Worm (Caenorhabditis elegans): Measurements from ENCODE around the gene F10E7.1.

The F10E7.1 gene

ce11 chrII:7099231-7099630, 27.3 kb upstream of the F10E7.1 start:
- TF ChIP-seq nhr-71 (tag; optimal IDR thresholded peaks at IDR 0.05) (peak; percentile 22), nhr-20 (tag; optimal IDR thresholded peaks at IDR 0.05) (no peak), nhr-90 (tag; optimal IDR thresholded peaks at IDR 0.05; ENCODE audit: poor library complexity) (peak; percentile 0)

- peak; percentile 10 for TF ChIP-seq nhr-71 (tag; optimal IDR thresholded peaks at IDR 0.05)
- no peak for TF ChIP-seq egl-27 (tag; optimal IDR thresholded peaks at IDR 0.05)
- no peak for TF ChIP-seq vab-15 (tag; optimal IDR thresholded peaks at IDR 0.05)
- no peak for TF ChIP-seq ztf-4 (tag; optimal IDR thresholded peaks at IDR 0.05)
Observed at ce11 chrII:7100838-7101237, 25.7 kb upstream of the F10E7.1 start, which contains the start of gene mmaa-1. mmaa-1 (minus strand) TSS chrII:7101165.

- TF ChIP-seq lin-35 (GFP tag; optimal IDR thresholded peaks at IDR 0.05), result no peak
- no peak for TF ChIP-seq pqm-1 (tag; optimal IDR thresholded peaks at IDR 0.05)
- no peak for TF ChIP-seq fkh-8 (tag; optimal IDR thresholded peaks at IDR 0.05)
- TF ChIP-seq nhr-71 (tag; optimal IDR thresholded peaks at IDR 0.05), result peak; percentile 21
- TF ChIP-seq lin-14 (GFP tag; optimal IDR thresholded peaks at IDR 0.05), result no peak
- TF ChIP-seq snu-23 (GFP tag; optimal IDR thresholded peaks at IDR 0.05), result peak; percentile 22
- TF ChIP-seq ztf-11 (tag; optimal IDR thresholded peaks at IDR 0.05), result no peak
- TF ChIP-seq blmp-1 (tag; optimal IDR thresholded peaks at IDR 0.05), result peak; percentile 17
- no peak for TF ChIP-seq mdl-1 (tag; optimal IDR thresholded peaks at IDR 0.05)
- TF ChIP-seq pag-3 (tag; optimal IDR thresholded peaks at IDR 0.05; ENCODE audit: borderline replicate concordance, insufficient read depth), result no peak
- TF ChIP-seq efl-3 (GFP tag; optimal IDR thresholded peaks at IDR 0.05), result no peak
- TF ChIP-seq vab-15 (tag; optimal IDR thresholded peaks at IDR 0.05), result no peak
- no peak for TF ChIP-seq sox-4 (tag; optimal IDR thresholded peaks at IDR 0.05)
- no peak for TF ChIP-seq ceh-8 (GFP tag; optimal IDR thresholded peaks at IDR 0.05)
- no peak for TF ChIP-seq ces-1 (GFP tag; optimal IDR thresholded peaks at IDR 0.05)
- no peak for TF ChIP-seq nhr-76 (tag; optimal IDR thresholded peaks at IDR 0.05)
- no peak for TF ChIP-seq fkh-10 (GFP tag; optimal IDR thresholded peaks at IDR 0.05)
- TF ChIP-seq swsn-7 (tag; optimal IDR thresholded peaks at IDR 0.05), result no peak
- no peak for TF ChIP-seq nhr-20 (tag; optimal IDR thresholded peaks at IDR 0.05)
Observed at ce11 chrII:7102288-7102687, 24.3 kb upstream of the F10E7.1 start.

- no peak for TF ChIP-seq ces-1 (GFP tag; optimal IDR thresholded peaks at IDR 0.05)
- no peak for TF ChIP-seq tbx-2 (tag; optimal IDR thresholded peaks at IDR 0.05)
- TF ChIP-seq ceh-82 (tag; optimal IDR thresholded peaks at IDR 0.05), result no peak
- TF ChIP-seq C16A3.4 (tag; optimal IDR thresholded peaks at IDR 0.05), result no peak
- TF ChIP-seq pax-3 (tag; optimal IDR thresholded peaks at IDR 0.05), result no peak
- TF ChIP-seq lir-3 (tag; optimal IDR thresholded peaks at IDR 0.05; ENCODE audit: poor library complexity), result no peak
- TF ChIP-seq dpl-1 (GFP tag; optimal IDR thresholded peaks at IDR 0.05), result no peak
Observed at ce11 chrII:7103111-7103510, 23.4 kb upstream of the F10E7.1 start.

ce11 chrII:7104794-7105613, 21.6 kb upstream of the F10E7.1 start, which contains the start of the genes farl-11 and rpl-33:
farl-11 (minus strand) TSS chrII:7105035.
rpl-33 (plus strand) TSS chrII:7105563.
- TF ChIP-seq nhr-11 (tag; optimal IDR thresholded peaks at IDR 0.05) (peak; percentile 39), ztf-4 (tag; optimal IDR thresholded peaks at IDR 0.05) (no peak), swsn-7 (tag; optimal IDR thresholded peaks at IDR 0.05) (peak; percentile 76), snpc-4 (tag; optimal IDR thresholded peaks at IDR 0.05) (peak; percentile 73), pax-3 (tag; optimal IDR thresholded peaks at IDR 0.05) (peak; percentile 34), C04F5.9 (tag; optimal IDR thresholded peaks at IDR 0.05) (peak; percentile 58), lsy-2 (tag; optimal IDR thresholded peaks at IDR 0.05) (peak; percentile 98 to 100), hlh-17 (GFP tag; optimal IDR thresholded peaks at IDR 0.05; ENCODE audit: borderline replicate concordance) (no peak), rnt-1 (tag; optimal IDR thresholded peaks at IDR 0.05) (peak; percentile 78), irx-1 (tag; optimal IDR thresholded peaks at IDR 0.05) (peak; percentile 43), efl-1 (optimal IDR thresholded peaks at IDR 0.05) (peak; percentile 84 to 86), efl-1 (GFP tag; optimal IDR thresholded peaks at IDR 0.05 in 1 of 2) (peak; percentile 79 to 97), ets-5 (GFP tag; IDR thresholded peaks at IDR 0.05) (no peak), unc-130 (tag; optimal IDR thresholded peaks at IDR 0.05) (peak; percentile 89), nhr-237 (tag; optimal IDR thresholded peaks at IDR 0.05) (peak; percentile 87), elt-2 (tag; optimal IDR thresholded peaks at IDR 0.05) (peak; percentile 15), nhr-71 (tag; optimal IDR thresholded peaks at IDR 0.05) (peak; percentile 87), ceh-82 (tag; optimal IDR thresholded peaks at IDR 0.05) (peak; percentile 77 to 92 (median 80)), F16B12.6 (tag; optimal IDR thresholded peaks at IDR 0.05) (peak; percentile 70), blmp-1 (tag; optimal IDR thresholded peaks at IDR 0.05) (peak; percentile 84)
